Fruit fly (Drosophila melanogaster): ENCODE results near the gene tos.

Gene tos

dm6 chr2L:18665952-18666606, 15.8 kb downstream of the tos start (continued):
- TF ChIP-seq nau (GFP tag; optimal IDR thresholded peaks at IDR 0.05), result no peak
- TF ChIP-seq pb (GFP tag; optimal IDR thresholded peaks at IDR 0.05), result peak; percentile 33
- peak; percentile 43 for TF ChIP-seq Chrac-16 (GFP tag; optimal IDR thresholded peaks at IDR 0.05)
- TF ChIP-seq pum (GFP tag; optimal IDR thresholded peaks at IDR 0.05), result peak; percentile 22
- peak; percentile 45 to 57 for TF ChIP-seq dpn (GFP tag; optimal IDR thresholded peaks at IDR 0.05)
- TF ChIP-seq Hey (tag; optimal IDR thresholded peaks at IDR 0.05), result no peak
- TF ChIP-seq CG10147 (GFP tag; optimal IDR thresholded peaks at IDR 0.05), result no peak
- peak; percentile 52 for TF ChIP-seq row (GFP tag; IDR thresholded peaks at IDR 0.05)
- no peak for TF ChIP-seq CG10543 (GFP tag; optimal IDR thresholded peaks at IDR 0.05)
- 0 out of 2 replicates have a peak, but pooled peaks have one; percentile 7 for TF ChIP-seq Adf1 (GFP tag; IDR thresholded peaks at IDR 0.05)
- no peak for TF ChIP-seq cwo (GFP tag; optimal IDR thresholded peaks at IDR 0.05)
- TF ChIP-seq Ptx1 (GFP tag; IDR thresholded peaks at IDR 0.05), result peak; percentile 61
- TF ChIP-seq ERR (GFP tag; optimal IDR thresholded peaks at IDR 0.05), result no peak
- peak; percentile 98 for TF ChIP-seq CTCF (GFP tag; optimal IDR thresholded peaks at IDR 0.05)
- TF ChIP-seq Nf-YA (GFP tag; IDR thresholded peaks at IDR 0.05), result no peak
- no peak for TF ChIP-seq CG8478 (optimal IDR thresholded peaks at IDR 0.05)
- TF ChIP-seq CG4424 (GFP tag; optimal IDR thresholded peaks at IDR 0.05), result peak; percentile 34
- peak; percentile 83 for TF ChIP-seq Lhr (GFP tag; optimal IDR thresholded peaks at IDR 0.05)
- TF ChIP-seq nmo (GFP tag; optimal IDR thresholded peaks at IDR 0.05), result peak; percentile 53
- peak; percentile 36 for TF ChIP-seq Side (GFP tag; optimal IDR thresholded peaks at IDR 0.05)
- TF ChIP-seq CG10462 (GFP tag; optimal IDR thresholded peaks at IDR 0.05), result no peak
- TF ChIP-seq lbe (GFP tag; optimal IDR thresholded peaks at IDR 0.05), result no peak
- TF ChIP-seq esg (GFP tag; conservative IDR thresholded peaks at IDR 0.05), result no peak
- TF ChIP-seq fd102C (GFP tag; optimal IDR thresholded peaks at IDR 0.05), result no peak
- no peak for TF ChIP-seq grau (tag; optimal IDR thresholded peaks at IDR 0.05)
- no peak for TF ChIP-seq nom (GFP tag; optimal IDR thresholded peaks at IDR 0.05)
- peak; percentile 38 for TF ChIP-seq CG12659 (GFP tag; optimal IDR thresholded peaks at IDR 0.05)
- no peak for TF ChIP-seq CG33557 (GFP tag; optimal IDR thresholded peaks at IDR 0.05)
- no peak for TF ChIP-seq CG2875 (GFP tag; optimal IDR thresholded peaks at IDR 0.05)
- 0 out of 2 replicates have a peak, but pooled peaks have one; percentile 51 for TF ChIP-seq bbx (GFP tag; IDR thresholded peaks at IDR 0.05; ENCODE audit: partially characterized antibody)
- peak; percentile 51 for TF ChIP-seq CG3163 (GFP tag; optimal IDR thresholded peaks at IDR 0.05)
- TF ChIP-seq bowl (GFP tag; IDR thresholded peaks at IDR 0.05), result no peak
- TF ChIP-seq Usf (GFP tag; optimal IDR thresholded peaks at IDR 0.05), result no peak
- no peak for TF ChIP-seq ash1 (GFP tag; optimal IDR thresholded peaks at IDR 0.05)
- TF ChIP-seq fd96Cb (tag; optimal IDR thresholded peaks at IDR 0.05), result no peak
- TF ChIP-seq YL-1 (GFP tag; optimal IDR thresholded peaks at IDR 0.05), result no peak
- no peak for TF ChIP-seq slou (GFP tag; optimal IDR thresholded peaks at IDR 0.05)
- TF ChIP-seq CG11723 (GFP tag; optimal IDR thresholded peaks at IDR 0.05), result no peak
- no peak for TF ChIP-seq gt (GFP tag; IDR thresholded peaks at IDR 0.05)
- TF ChIP-seq Hmr (GFP tag; optimal IDR thresholded peaks at IDR 0.05), result peak; percentile 61
- peak; percentile 33; the same call in 1 of the 3 replicates for TF ChIP-seq CG14050 (GFP tag; IDR thresholded peaks at IDR 0.05)
- no peak for TF ChIP-seq fd3F (GFP tag; optimal IDR thresholded peaks at IDR 0.05)
- peak; percentile 62 for TF ChIP-seq az2 (GFP tag; optimal IDR thresholded peaks at IDR 0.05)
- peak; percentile 28; the same call in 1 of the 2 replicates for TF ChIP-seq HLH3B (GFP tag; IDR thresholded peaks at IDR 0.05)
- no peak for TF ChIP-seq CG10431 (GFP tag; optimal IDR thresholded peaks at IDR 0.05)
- TF ChIP-seq Atf6 (GFP tag; IDR thresholded peaks at IDR 0.05), result no peak
- TF ChIP-seq Taf1 (GFP tag; IDR thresholded peaks at IDR 0.05), result no peak
- no peak for TF ChIP-seq Nf-YC (tag; optimal IDR thresholded peaks at IDR 0.05)
- TF ChIP-seq amos (GFP tag; IDR thresholded peaks at IDR 0.05; ENCODE audit: partially characterized antibody), result peak; percentile 68
- no peak for TF ChIP-seq Scr (GFP tag; IDR thresholded peaks at IDR 0.05; ENCODE audit: partially characterized antibody)

All from whole organism, embryonic.